Fruit fly (Drosophila melanogaster) whole organism, embryonic: ENCODE data around the gene CG14100.

Experiments used
- Aef1 ChIP-seq: fragments of 200-800 bp; sonication (Bioruptor generic); IDR thresholded peaks from 3 replicates; pipeline ENCODE4 v1.3.6; 2022; ENCODE audit warnings: missing biosample characterization, missing genetic modification characterization
- Awh ChIP-seq: fragments of 200-800 bp; sonication (Bioruptor generic); IDR thresholded peaks from 2 replicates; pipeline ENCODE4, ENCODE4 v1.3.6; 2022; ENCODE audit warnings: missing biosample characterization, missing genetic modification characterization
- Bgb ChIP-seq: fragments of 200-800 bp; sonication (Bioruptor generic); IDR thresholded peaks from 2 replicates; pipeline ENCODE4 v1.3.6; 2022; ENCODE audit warnings: missing biosample characterization, missing genetic modification characterization; ENCODE audit not compliant: partially characterized antibody
- CG10565 ChIP-seq: fragments of 200-800 bp; sonication (Bioruptor generic); optimal IDR thresholded peaks from 3 replicates; lab custom pipeline; 2016; ENCODE audit warnings: missing biosample characterization, mild to moderate bottlenecking, missing genetic modification characterization
- CG10654 ChIP-seq: fragments of 200-800 bp; sonication (Bioruptor generic); optimal IDR thresholded peaks from 2 replicates; lab custom pipeline; 2016; ENCODE audit warnings: missing biosample characterization, missing genetic modification characterization
- CG15011 ChIP-seq: fragments of 200-800 bp; sonication (Bioruptor generic); optimal IDR thresholded peaks from 3 replicates; lab custom pipeline; 2018; ENCODE audit warnings: missing biosample characterization, mild to moderate bottlenecking, missing genetic modification characterization
- CG1792 ChIP-seq: fragments of 200-800 bp; sonication (Bioruptor generic); optimal IDR thresholded peaks from 2 replicates; lab custom pipeline; 2016; ENCODE audit warnings: missing biosample characterization, missing genetic modification characterization
- CG18262 ChIP-seq: fragments of 200-800 bp; optimal IDR thresholded peaks from 3 replicates; lab custom pipeline; 2019; ENCODE audit warnings: missing biosample characterization, mild to moderate bottlenecking, missing genetic modification characterization, moderate library complexity
- CG3065 ChIP-seq: fragments of 200-800 bp; sonication (Bioruptor generic); optimal IDR thresholded peaks from 2 replicates; lab custom pipeline; 2016; ENCODE audit warnings: missing biosample characterization, missing genetic modification characterization
- CG32532 ChIP-seq: fragments of 200-800 bp; sonication (Bioruptor generic); IDR thresholded peaks from 2 replicates; pipeline ENCODE4 v1.3.6; 2022; ENCODE audit warnings: missing biosample characterization, missing genetic modification characterization
- CG33557 ChIP-seq: fragments of 200-800 bp; sonication (Bioruptor generic); optimal IDR thresholded peaks from 2 replicates; lab custom pipeline; 2019; ENCODE audit warnings: missing biosample characterization, mild to moderate bottlenecking, missing genetic modification characterization, moderate library complexity
- CG34422 ChIP-seq: fragments of 200-800 bp; sonication (Bioruptor generic); IDR thresholded peaks from 3 replicates; pipeline ENCODE4 v1.3.6; 2022; ENCODE audit warnings: missing biosample characterization, missing genetic modification characterization
- CG4360 ChIP-seq: fragments of 200-800 bp; sonication (Bioruptor generic); IDR thresholded peaks from 2 replicates; pipeline ENCODE4 v1.3.6; 2022; ENCODE audit warnings: missing biosample characterization, missing genetic modification characterization
- CG6272 ChIP-seq: fragments of 200-800 bp; sonication (Bioruptor generic); IDR thresholded peaks from 2 replicates; pipeline ENCODE4 v1.3.6; 2022; ENCODE audit warnings: missing biosample characterization, missing genetic modification characterization
- CG6765 ChIP-seq: fragments of 200-800 bp; sonication (Bioruptor generic); optimal IDR thresholded peaks from 3 replicates; lab custom pipeline; 2017; ENCODE audit warnings: missing biosample characterization, mild to moderate bottlenecking, missing genetic modification characterization
- CG8290 ChIP-seq, 3 experiments: fragments of 200-800 bp; sonication (Bioruptor generic); optimal IDR thresholded peaks; 2 replicates each; lab custom pipeline; 2016 to 2019; ENCODE audit warnings: missing biosample characterization in 3 of 3, missing genetic modification characterization in 3 of 3, mild to moderate bottlenecking in 2 of 3, moderate library complexity in 1 of 3
- Chrac-16 ChIP-seq: fragments of 200-800 bp; sonication (Bioruptor generic); optimal IDR thresholded peaks from 3 replicates; lab custom pipeline; 2016; ENCODE audit warnings: missing biosample characterization, missing genetic modification characterization
- Dbx ChIP-seq: fragments of 200-800 bp; sonication (Bioruptor generic); IDR thresholded peaks from 3 replicates; pipeline ENCODE4 v1.3.6; 2022; ENCODE audit warnings: missing biosample characterization, missing genetic modification characterization
- Elba2 ChIP-seq: fragments of 200-800 bp; sonication (Bioruptor generic); optimal IDR thresholded peaks from 3 replicates; lab custom pipeline; 2016; ENCODE audit warnings: missing biosample characterization, missing genetic modification characterization
- Gug ChIP-seq: fragments of 200-800 bp; sonication (Bioruptor generic); IDR thresholded peaks from 4 replicates; pipeline ENCODE4 v1.3.6; 2022; ENCODE audit warnings: missing biosample characterization, missing genetic modification characterization
- HmgZ ChIP-seq: fragments of 200-800 bp; sonication (Bioruptor generic); optimal IDR thresholded peaks from 2 replicates; lab custom pipeline; 2018; ENCODE audit warnings: missing biosample characterization, mild to moderate bottlenecking, missing genetic modification characterization
- Hr3 ChIP-seq: fragments of 200-800 bp; sonication (Bioruptor generic); optimal IDR thresholded peaks from 3 replicates; lab custom pipeline; 2016; ENCODE audit warnings: missing biosample characterization, missing genetic modification characterization
- Jarid2 ChIP-seq: fragments of 200-800 bp; sonication (Bioruptor generic); optimal IDR thresholded peaks from 3 replicates; lab custom pipeline; 2017; ENCODE audit warnings: mild to moderate bottlenecking, missing biosample characterization, missing genetic modification reagents, missing genetic modification characterization
- MBD-R2 ChIP-seq: fragments of 200-800 bp; sonication (Bioruptor generic); IDR thresholded peaks from 2 replicates; pipeline ENCODE4 v1.3.6; 2022; ENCODE audit warnings: missing biosample characterization, missing genetic modification characterization
- Med ChIP-seq: fragments of 200-800 bp; sonication (Bioruptor generic); peaks from one replicate; lab custom pipeline; 2016; ENCODE audit warnings: missing biosample characterization, missing genetic modification characterization, mild to moderate bottlenecking, inconsistent platforms, moderate library complexity
- Pdp1 ChIP-seq, 2 experiments: fragments of 200-800 bp; sonication (Bioruptor generic); optimal IDR thresholded peaks; 3 replicates each; lab custom pipeline; 2016; ENCODE audit warnings: missing biosample characterization in 2 of 2, missing genetic modification characterization in 2 of 2, mild to moderate bottlenecking in 1 of 2, moderate library complexity in 1 of 2
- Ravus ChIP-seq: fragments of 200-800 bp; sonication (Bioruptor generic); IDR thresholded peaks from 2 replicates; pipeline ENCODE4 v1.3.6; 2022; ENCODE audit warnings: missing biosample characterization, missing genetic modification characterization
- Sox102F ChIP-seq: fragments of 200-800 bp; sonication (Bioruptor generic); optimal IDR thresholded peaks from 2 replicates; lab custom pipeline; 2018; ENCODE audit warnings: missing biosample characterization, mild to moderate bottlenecking, missing genetic modification characterization, moderate library complexity
- Tbp ChIP-seq: fragments of >200 bp; optimal IDR thresholded peaks from 2 replicates; lab custom pipeline; 2018; ENCODE audit warnings: missing biosample characterization, missing genetic modification characterization
- Xbp1 ChIP-seq: fragments of 200-800 bp; sonication (Bioruptor generic); optimal IDR thresholded peaks from 3 replicates; lab custom pipeline; 2016; ENCODE audit warnings: missing biosample characterization, mild to moderate bottlenecking, missing genetic modification characterization
- Xrp1 ChIP-seq: fragments of 200-800 bp; sonication (Bioruptor generic); IDR thresholded peaks from 2 replicates; pipeline ENCODE4 v1.3.6; 2022; ENCODE audit warnings: missing biosample characterization, missing genetic modification characterization
- abd-A ChIP-seq: fragments of 200-800 bp; sonication (Bioruptor generic); optimal IDR thresholded peaks from 3 replicates; lab custom pipeline; 2019; ENCODE audit warnings: missing biosample characterization, mild to moderate bottlenecking, missing genetic modification characterization, moderate library complexity
- cas ChIP-seq: fragments of 200-800 bp; sonication (Bioruptor generic); IDR thresholded peaks from 2 replicates; pipeline ENCODE4 v1.3.6; 2022; ENCODE audit warnings: missing biosample characterization, missing genetic modification characterization
- dimm ChIP-seq: fragments of 200-800 bp; sonication (Bioruptor generic); IDR thresholded peaks from 2 replicates; pipeline ENCODE4 v1.3.6; 2022; ENCODE audit warnings: missing biosample characterization, missing genetic modification characterization
- dmrt99B ChIP-seq: fragments of 200-800 bp; sonication (Bioruptor generic); optimal IDR thresholded peaks from 2 replicates; lab custom pipeline; 2018; ENCODE audit warnings: missing biosample characterization, mild to moderate bottlenecking, missing genetic modification characterization, moderate library complexity
- gcm2 ChIP-seq: fragments of 200-800 bp; sonication (Bioruptor generic); optimal IDR thresholded peaks from 2 replicates; lab custom pipeline; 2016; ENCODE audit warnings: missing biosample characterization, missing genetic modification characterization
- ind ChIP-seq: fragments of 200-800 bp; sonication (Bioruptor generic); optimal IDR thresholded peaks from 3 replicates; lab custom pipeline; 2016; ENCODE audit warnings: missing biosample characterization, missing genetic modification characterization
- ken ChIP-seq: fragments of 200-800 bp; sonication (Bioruptor generic); IDR thresholded peaks from 3 replicates; pipeline ENCODE4 v1.3.6; 2022; ENCODE audit warnings: missing biosample characterization, missing genetic modification characterization
- maf-S ChIP-seq: fragments of 200-800 bp; sonication (Bioruptor generic); optimal IDR thresholded peaks from 2 replicates; lab custom pipeline; 2016; ENCODE audit warnings: missing biosample characterization, missing genetic modification characterization
- pho ChIP-seq: fragments of 200-800 bp; sonication (Bioruptor generic); optimal IDR thresholded peaks from 2 replicates; lab custom pipeline; 2016; ENCODE audit warnings: missing biosample characterization, missing genetic modification characterization
- repo ChIP-seq: fragments of 200-800 bp; sonication (Bioruptor generic); optimal IDR thresholded peaks from 2 replicates; lab custom pipeline; 2016; ENCODE audit warnings: missing biosample characterization, missing genetic modification characterization
- row ChIP-seq: fragments of 200-800 bp; sonication (Bioruptor generic); IDR thresholded peaks from 3 replicates; pipeline ENCODE4 v1.3.6; 2022; ENCODE audit warnings: missing biosample characterization, missing genetic modification characterization
- salm ChIP-seq: fragments of 200-800 bp; sonication (Bioruptor generic); optimal IDR thresholded peaks from 2 replicates; lab custom pipeline; 2018; ENCODE audit warnings: missing biosample characterization, mild to moderate bottlenecking, missing genetic modification characterization
- so ChIP-seq: fragments of 200-800 bp; sonication (Bioruptor generic); IDR thresholded peaks from 3 replicates; pipeline ENCODE4 v1.3.6; 2022; ENCODE audit warnings: missing biosample characterization, missing genetic modification characterization
- tin ChIP-seq: fragments of 200-800 bp; sonication (Bioruptor generic); optimal IDR thresholded peaks from 3 replicates; lab custom pipeline; 2016; ENCODE audit warnings: missing biosample characterization, missing genetic modification characterization
- vfl ChIP-seq: fragments of 200-800 bp; sonication (Bioruptor generic); optimal IDR thresholded peaks from 2 replicates; lab custom pipeline; 2016; ENCODE audit warnings: missing biosample characterization, missing genetic modification characterization
- wdn ChIP-seq: fragments of 200-800 bp; sonication (Bioruptor generic); IDR thresholded peaks from 2 replicates; pipeline ENCODE4 v1.3.6; 2022; ENCODE audit warnings: missing biosample characterization, missing genetic modification characterization
- yki ChIP-seq: fragments of >200 bp; optimal IDR thresholded peaks from 3 replicates; lab custom pipeline; 2018
- zfh2 ChIP-seq: fragments of 200-800 bp; sonication (Bioruptor generic); optimal IDR thresholded peaks from 2 replicates; lab custom pipeline; 2016; ENCODE audit warnings: missing biosample characterization, missing genetic modification characterization

CG14100 gene

dm6 chr3L:19632766-19633632, 42.7 kb upstream of the CG14100 start (continued):
- peak; percentile 74; the same call in 2 of the 3 replicates for TF ChIP-seq Dbx
- peak; percentile 62; the same call in 1 of the 3 replicates for TF ChIP-seq CG34422 (GFP tag; lab: Robert Waterston, UW)
- 0 out of 2 replicates have a peak, but pooled peaks have one; percentile 19 for TF ChIP-seq Awh
- peak; percentile 82 for TF ChIP-seq CG32532
- TF ChIP-seq cas (GFP tag; lab: Robert Waterston, UW): peak; percentile 68; the same call in 1 of the 2 replicates
- TF ChIP-seq Bgb (GFP tag; lab: Robert Waterston, UW): 0 out of 2 replicates have a peak, but pooled peaks have one; percentile 25
- peak; percentile 14 for TF ChIP-seq CG6765 (GFP tag; lab: Kevin White, UChicago)
- TF ChIP-seq CG10565: no peak
- peak; percentile 84 for TF ChIP-seq Med (GFP tag; lab: Kevin White, UChicago)
- no peak for TF ChIP-seq so
- peak; percentile 69 for TF ChIP-seq ind
- 0 out of 3 replicates have a peak, but pooled peaks have one; percentile 8 for TF ChIP-seq ken (GFP tag; lab: Robert Waterston, UW)
- peak; percentile 49 for TF ChIP-seq tin
- TF ChIP-seq row (GFP tag; lab: Robert Waterston, UW): peak; percentile 86
- peak; percentile 20 for TF ChIP-seq CG1792 (GFP tag; lab: Kevin White, UChicago)
- TF ChIP-seq pho: peak; percentile 66
- TF ChIP-seq yki: no peak
- peak; percentile 56 for TF ChIP-seq Sox102F (GFP tag; lab: Kevin White, UChicago)
- peak; percentile 62 for TF ChIP-seq zfh2 (GFP tag; lab: Kevin White, UChicago)
- TF ChIP-seq dimm (GFP tag; lab: Robert Waterston, UW): no peak
- peak; percentile 36 for TF ChIP-seq Chrac-16 (GFP tag; lab: Kevin White, UChicago)
- no peak for TF ChIP-seq vfl (GFP tag; lab: Kevin White, UChicago)
- no peak for TF ChIP-seq salm (tag; lab: Kevin White, UChicago)
- peak; percentile 14 for TF ChIP-seq gcm2 (GFP tag; lab: Kevin White, UChicago)
- peak; percentile 41 for TF ChIP-seq CG10654 (GFP tag; lab: Kevin White, UChicago)
- TF ChIP-seq Pdp1 (GFP tag; optimal IDR thresholded peaks at IDR 0.05; lab: Kevin White, UChicago): peak; percentile 13 to 39
- TF ChIP-seq CG3065: no peak
- no peak for TF ChIP-seq Tbp (GFP tag; lab: Kevin White, UChicago)
- no peak for TF ChIP-seq Jarid2 (GFP tag; lab: Kevin White, UChicago)
- TF ChIP-seq CG15011 (GFP tag; lab: Kevin White, UChicago): peak; percentile 64
- no peak for TF ChIP-seq CG33557
- TF ChIP-seq Aef1: peak; percentile 61; the same call in 2 of the 3 replicates
- TF ChIP-seq wdn (GFP tag; lab: Robert Waterston, UW): peak; percentile 39; the same call in 1 of the 2 replicates
- TF ChIP-seq maf-S (GFP tag; lab: Kevin White, UChicago): no peak
- TF ChIP-seq Hr3 (GFP tag; lab: Kevin White, UChicago): peak; percentile 56
- peak; percentile 16 for TF ChIP-seq CG18262
- no peak for TF ChIP-seq Elba2
- TF ChIP-seq MBD-R2: peak; percentile 64
- TF ChIP-seq CG4360 (GFP tag; lab: Robert Waterston, UW): peak; percentile 96
- no peak for TF ChIP-seq abd-A
- TF ChIP-seq dmrt99B (tag; lab: Kevin White, UChicago): no peak
- TF ChIP-seq Ravus (GFP tag; lab: Robert Waterston, UW): no peak; the same call in 1 of the 2 replicates
- peak; percentile 4 for TF ChIP-seq repo (GFP tag; lab: Kevin White, UChicago)
- TF ChIP-seq Xrp1 (GFP tag; lab: Robert Waterston, UW): peak; percentile 49; the same call in 1 of the 2 replicates
- TF ChIP-seq Gug (GFP tag; lab: Robert Waterston, UW): peak; percentile 74; the same call in 3 of the 4 replicates
- TF ChIP-seq HmgZ (tag; lab: Kevin White, UChicago): peak; percentile 78
- no peak for TF ChIP-seq CG6272 (GFP tag; lab: Robert Waterston, UW)
- peak; percentile 60 for TF ChIP-seq Xbp1 (GFP tag; lab: Kevin White, UChicago)
- TF ChIP-seq CG8290 (GFP tag; optimal IDR thresholded peaks at IDR 0.05; lab: Kevin White, UChicago): no peak
- peak in 1 of 2 experiments; percentile 70 for TF ChIP-seq CG8290 (tag; optimal IDR thresholded peaks at IDR 0.05; lab: Kevin White, UChicago)
